Worm (Caenorhabditis elegans) whole organism, L4/young adult: ENCODE results near the gene T25B2.4.

Experiments
- W03F9.2 ChIP-seq: fragments of 150-350 bp; optimal IDR thresholded peaks from 2 replicates; lab custom pipeline; 2014; ENCODE audit warnings: missing biosample characterization, missing genetic modification characterization
- him-1 ChIP-seq: sonication (generic microtip); optimal IDR thresholded peaks from 2 replicates; lab custom pipeline; 2016; ENCODE audit warnings: missing genotype, missing genetic modification reagents, missing genetic modification characterization, missing compliant biosample characterization

DNA sequence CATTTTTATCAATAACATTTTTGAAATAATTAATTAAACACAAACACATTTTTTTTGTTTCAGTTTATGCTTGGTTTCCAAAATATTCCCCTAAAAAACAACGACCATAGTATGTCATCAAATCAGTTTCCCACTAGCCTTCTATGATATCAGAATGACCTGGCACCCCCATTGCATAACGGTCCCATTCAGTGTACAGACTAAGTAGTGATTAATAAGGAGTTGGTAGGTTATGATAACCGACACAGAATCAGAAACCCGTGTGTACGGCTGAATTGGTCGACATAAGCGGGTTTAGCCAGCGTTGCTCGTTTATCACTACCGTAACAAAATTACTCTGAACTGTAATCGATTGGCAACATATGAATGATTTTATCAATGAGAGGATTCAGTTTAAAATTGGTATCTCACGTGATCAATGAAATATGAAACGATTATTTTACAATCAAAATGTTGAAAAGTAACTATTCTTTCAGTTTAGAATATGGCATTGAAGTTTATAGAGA, 20.6 kb upstream of the T25B2.4 start:
- TF ChIP-seq W03F9.2 (tag; lab: Kevin White, UChicago) (no peak), him-1 (tag; lab: Kevin White, UChicago) (no peak)
